Fruit fly (Drosophila melanogaster) whole organism, embryonic: Measurements from ENCODE around the gene Pnn.

ENCODE experiments used
- CG10267 ChIP-seq: fragments of 200-800 bp; sonication (Bioruptor generic); optimal IDR thresholded peaks from 2 replicates; lab custom pipeline; 2018; ENCODE audit warnings: missing biosample characterization, mild to moderate bottlenecking, missing genetic modification characterization, moderate library complexity
- CG10366 ChIP-seq: fragments of 200-800 bp; sonication (Bioruptor generic); IDR thresholded peaks from 2 replicates; pipeline ENCODE4 v1.3.6; 2022; ENCODE audit warnings: missing biosample characterization, missing genetic modification characterization
- CG11456 ChIP-seq: fragments of 200-800 bp; sonication (Bioruptor generic); IDR thresholded peaks from 3 replicates; pipeline ENCODE4 v1.3.6; 2022; ENCODE audit warnings: missing biosample characterization, missing genetic modification characterization
- CG12219 ChIP-seq: fragments of 200-800 bp; sonication (Bioruptor generic); optimal IDR thresholded peaks from 3 replicates; lab custom pipeline; 2018; ENCODE audit warnings: missing biosample characterization, mild to moderate bottlenecking, missing genetic modification characterization
- CG1233 ChIP-seq: fragments of 200-800 bp; sonication (Bioruptor generic); optimal IDR thresholded peaks from 4 replicates; lab custom pipeline; 2018; ENCODE audit warnings: missing biosample characterization, mild to moderate bottlenecking, missing genetic modification characterization
- CG14667 ChIP-seq: fragments of 200-800 bp; sonication (Bioruptor generic); IDR thresholded peaks from 2 replicates; pipeline ENCODE4 v1.3.6; 2022; ENCODE audit warnings: missing biosample characterization, missing genetic modification characterization
- CG14710 ChIP-seq: fragments of 200-800 bp; sonication (Bioruptor generic); optimal IDR thresholded peaks from 3 replicates; lab custom pipeline; 2019; ENCODE audit warnings: missing biosample characterization, mild to moderate bottlenecking, missing genetic modification characterization, moderate library complexity
- CG14860 ChIP-seq: fragments of 200-800 bp; sonication (Bioruptor generic); IDR thresholded peaks from 3 replicates; pipeline ENCODE4 v1.3.6; 2022; ENCODE audit warnings: missing biosample characterization, missing genetic modification characterization; ENCODE audit not compliant: partially characterized antibody
- CG15601 ChIP-seq: fragments of 200-800 bp; sonication (Bioruptor generic); optimal IDR thresholded peaks from 3 replicates; lab custom pipeline; 2019; ENCODE audit warnings: missing biosample characterization, mild to moderate bottlenecking, missing genetic modification characterization, moderate library complexity
- CG1647 ChIP-seq: fragments of 200-800 bp; sonication (Bioruptor generic); optimal IDR thresholded peaks from 3 replicates; lab custom pipeline; 2016; ENCODE audit warnings: missing biosample characterization, missing genetic modification characterization
- CG17186 ChIP-seq: fragments of 200-800 bp; sonication (Bioruptor generic); optimal IDR thresholded peaks from 3 replicates; lab custom pipeline; 2017; ENCODE audit warnings: missing biosample characterization, missing genetic modification reagents, missing genetic modification characterization
- CG2120 ChIP-seq: fragments of 200-800 bp; sonication (Bioruptor generic); optimal IDR thresholded peaks from 3 replicates; lab custom pipeline; 2016; ENCODE audit warnings: missing biosample characterization, missing genetic modification characterization
- CG2712 ChIP-seq: fragments of 200-800 bp; optimal IDR thresholded peaks from 3 replicates; lab custom pipeline; 2019; ENCODE audit warnings: missing biosample characterization, mild to moderate bottlenecking, missing genetic modification characterization, moderate library complexity
- CG31365 ChIP-seq: fragments of 200-800 bp; sonication (Bioruptor generic); optimal IDR thresholded peaks from 2 replicates; lab custom pipeline; 2018; ENCODE audit warnings: missing biosample characterization, mild to moderate bottlenecking, missing genetic modification characterization
- CG3995 ChIP-seq: fragments of 200-800 bp; sonication (Bioruptor generic); optimal IDR thresholded peaks from 3 replicates; lab custom pipeline; 2016; ENCODE audit warnings: missing biosample characterization, missing genetic modification characterization
- CG4820 ChIP-seq: fragments of 200-800 bp; sonication (Bioruptor generic); optimal IDR thresholded peaks from 3 replicates; lab custom pipeline; 2016; ENCODE audit warnings: missing biosample characterization, missing genetic modification characterization
- CG7745 ChIP-seq: fragments of 200-800 bp; sonication (Bioruptor generic); optimal IDR thresholded peaks from 2 replicates; lab custom pipeline; 2018; ENCODE audit warnings: missing biosample characterization, mild to moderate bottlenecking, missing genetic modification characterization, moderate library complexity
- Deaf1 ChIP-seq: fragments of 200-800 bp; optimal IDR thresholded peaks from 3 replicates; lab custom pipeline; 2019; ENCODE audit warnings: missing biosample characterization, mild to moderate bottlenecking, missing genetic modification characterization, moderate library complexity
- Dek ChIP-seq: fragments of 200-800 bp; sonication (Bioruptor generic); optimal IDR thresholded peaks from 3 replicates; lab custom pipeline; 2019; ENCODE audit warnings: missing biosample characterization, mild to moderate bottlenecking, missing genetic modification characterization, moderate library complexity
- Doc2 ChIP-seq: fragments of 200-800 bp; sonication (Bioruptor generic); IDR thresholded peaks from 2 replicates; pipeline ENCODE4 v1.3.6; 2022; ENCODE audit warnings: missing biosample characterization, missing genetic modification characterization
- H2.0 ChIP-seq: fragments of 200-800 bp; sonication (Bioruptor generic); IDR thresholded peaks from 2 replicates; pipeline ENCODE4 v1.3.6; 2022; ENCODE audit warnings: missing biosample characterization, missing genetic modification characterization
- Lim3 ChIP-seq: fragments of 200-800 bp; sonication (Bioruptor generic); IDR thresholded peaks from 2 replicates; pipeline ENCODE4 v1.3.6; 2022; ENCODE audit warnings: missing biosample characterization, missing genetic modification characterization
- Mad ChIP-seq: fragments of 200-800 bp; sonication (Bioruptor generic); optimal IDR thresholded peaks from 2 replicates; lab custom pipeline; 2016; ENCODE audit warnings: missing biosample characterization, missing genetic modification characterization
- PHDP ChIP-seq: fragments of 200-800 bp; sonication (Bioruptor generic); optimal IDR thresholded peaks from 3 replicates; lab custom pipeline; 2018; ENCODE audit warnings: missing biosample characterization, mild to moderate bottlenecking, missing genetic modification characterization, moderate library complexity
- Rfx ChIP-seq: fragments of 200-800 bp; sonication (Bioruptor generic); IDR thresholded peaks from 2 replicates; pipeline ENCODE4 v1.3.6; 2022; ENCODE audit warnings: missing biosample characterization, missing genetic modification characterization
- Spps ChIP-seq: fragments of 200-800 bp; sonication (Bioruptor generic); optimal IDR thresholded peaks from 2 replicates; lab custom pipeline; 2018; ENCODE audit warnings: missing biosample characterization, mild to moderate bottlenecking, missing genetic modification characterization
- Sry-β ChIP-seq: fragments of 200-800 bp; sonication (Bioruptor generic); optimal IDR thresholded peaks from 2 replicates; lab custom pipeline; 2018; ENCODE audit warnings: missing biosample characterization, mild to moderate bottlenecking, missing genetic modification characterization, moderate library complexity
- TFAM ChIP-seq: fragments of 200-800 bp; sonication (Bioruptor generic); optimal IDR thresholded peaks from 2 replicates; lab custom pipeline; 2017; ENCODE audit warnings: missing biosample characterization, missing genetic modification characterization, inconsistent platforms
- Tbp ChIP-seq: fragments of >200 bp; optimal IDR thresholded peaks from 2 replicates; lab custom pipeline; 2018; ENCODE audit warnings: missing biosample characterization, missing genetic modification characterization
- ato ChIP-seq: fragments of 200-800 bp; sonication (Bioruptor generic); IDR thresholded peaks from 2 replicates; pipeline ENCODE4 v1.3.6; 2022; ENCODE audit warnings: missing biosample characterization, missing genetic modification characterization; ENCODE audit not compliant: partially characterized antibody
- cg ChIP-seq: fragments of 200-800 bp; sonication (Bioruptor generic); optimal IDR thresholded peaks from 3 replicates; lab custom pipeline; 2019; ENCODE audit warnings: missing biosample characterization, mild to moderate bottlenecking, missing genetic modification characterization, moderate library complexity
- chinmo ChIP-seq: fragments of 200-800 bp; sonication (Bioruptor generic); IDR thresholded peaks from 4 replicates; pipeline ENCODE4 v1.3.6; 2022; ENCODE audit warnings: missing biosample characterization, missing genetic modification characterization; ENCODE audit not compliant: partially characterized antibody
- dati ChIP-seq: fragments of 200-800 bp; sonication (Bioruptor generic); IDR thresholded peaks from 2 replicates; pipeline ENCODE4 v1.3.6; 2022; ENCODE audit warnings: missing biosample characterization, missing genetic modification characterization
- dm ChIP-seq: fragments of 200-800 bp; sonication (Bioruptor generic); optimal IDR thresholded peaks from 3 replicates; lab custom pipeline; 2016; ENCODE audit warnings: missing biosample characterization, missing genetic modification characterization
- exex ChIP-seq: fragments of 200-800 bp; sonication (Bioruptor generic); optimal IDR thresholded peaks from 4 replicates; lab custom pipeline; 2018; ENCODE audit warnings: missing biosample characterization, mild to moderate bottlenecking, missing genetic modification characterization, moderate library complexity
- fu2 ChIP-seq: fragments of 200-800 bp; sonication (Bioruptor generic); optimal IDR thresholded peaks from 2 replicates; lab custom pipeline; 2016; ENCODE audit warnings: missing biosample characterization, missing genetic modification characterization
- grn ChIP-seq: fragments of 200-800 bp; sonication (Bioruptor generic); optimal IDR thresholded peaks from 3 replicates; lab custom pipeline; 2017; ENCODE audit warnings: missing biosample characterization, missing genetic modification characterization
- hbn ChIP-seq: fragments of 200-800 bp; sonication (Bioruptor generic); IDR thresholded peaks from 2 replicates; pipeline ENCODE4 v1.3.6; 2022; ENCODE audit warnings: missing biosample characterization, missing genetic modification characterization; ENCODE audit not compliant: partially characterized antibody
- knrl ChIP-seq: fragments of 200-800 bp; sonication (Bioruptor generic); IDR thresholded peaks from 3 replicates; pipeline ENCODE4 v1.3.6; 2022; ENCODE audit warnings: missing biosample characterization, missing genetic modification characterization; ENCODE audit not compliant: partially characterized antibody
- odd ChIP-seq: fragments of 200-800 bp; sonication (Bioruptor generic); optimal IDR thresholded peaks from 2 replicates; lab custom pipeline; 2017; ENCODE audit warnings: missing biosample characterization, mild to moderate bottlenecking, missing genetic modification characterization
- pho ChIP-seq: fragments of 200-800 bp; sonication (Bioruptor generic); optimal IDR thresholded peaks from 2 replicates; lab custom pipeline; 2016; ENCODE audit warnings: missing biosample characterization, missing genetic modification characterization
- pita ChIP-seq: fragments of 200-800 bp; sonication (Bioruptor generic); optimal IDR thresholded peaks from 2 replicates; lab custom pipeline; 2017; ENCODE audit warnings: missing biosample characterization, mild to moderate bottlenecking, missing genetic modification characterization
- prd ChIP-seq, 3 experiments: fragments of >200 bp in 2 of 3; fragments of 200-800 bp in 1 of 3; sonication (Bioruptor generic) in 1 of 3; optimal IDR thresholded peaks in 2 of 3; IDR thresholded peaks in 1 of 3; 2 replicates in 2 of 3; 3 replicates in 1 of 3; pipeline versions ENCODE4 v1.3.6 to Lab custom; 2017 to 2022; ENCODE audit warnings: missing biosample characterization in 1 of 3, missing genetic modification characterization in 1 of 3
- row ChIP-seq: fragments of 200-800 bp; sonication (Bioruptor generic); IDR thresholded peaks from 3 replicates; pipeline ENCODE4 v1.3.6; 2022; ENCODE audit warnings: missing biosample characterization, missing genetic modification characterization
- schlank ChIP-seq: fragments of 200-800 bp; sonication (Bioruptor generic); optimal IDR thresholded peaks from 2 replicates; lab custom pipeline; 2018; ENCODE audit warnings: missing biosample characterization, mild to moderate bottlenecking, missing genetic modification characterization
- tna ChIP-seq: fragments of 200-800 bp; sonication (Bioruptor generic); IDR thresholded peaks from 2 replicates; pipeline ENCODE4 v1.3.6; 2022; ENCODE audit warnings: missing biosample characterization, missing genetic modification characterization; ENCODE audit not compliant: partially characterized antibody
- tx ChIP-seq: fragments of 200-800 bp; sonication (Bioruptor generic); optimal IDR thresholded peaks from 2 replicates; lab custom pipeline; 2016; ENCODE audit warnings: missing biosample characterization, missing genetic modification characterization
- unc-4 ChIP-seq: fragments of 200-800 bp; sonication (Bioruptor generic); IDR thresholded peaks from 2 replicates; pipeline ENCODE4 v1.3.6; 2022; ENCODE audit warnings: missing biosample characterization, missing genetic modification characterization; ENCODE audit not compliant: partially characterized antibody
- zen2 ChIP-seq: fragments of 200-800 bp; sonication (Bioruptor generic); IDR thresholded peaks from 3 replicates; pipeline ENCODE4 v1.3.6; 2022; ENCODE audit warnings: missing biosample characterization, missing genetic modification characterization; ENCODE audit not compliant: partially characterized antibody
- zfh2 ChIP-seq: fragments of 200-800 bp; sonication (Bioruptor generic); optimal IDR thresholded peaks from 2 replicates; lab custom pipeline; 2016; ENCODE audit warnings: missing biosample characterization, missing genetic modification characterization

Gene Pnn

dm6 chr3R:9740713-9741112 lies at the start of gene Pnn (continued):
- TF ChIP-seq CG17186 (GFP tag; lab: Kevin White, UChicago): no peak
- TF ChIP-seq unc-4 (GFP tag; lab: Robert Waterston, UW): peak; percentile 90
- no peak for TF ChIP-seq Doc2 (GFP tag; lab: Robert Waterston, UW)
- peak; percentile 48 for TF ChIP-seq Sry-β
- TF ChIP-seq odd (GFP tag; lab: Kevin White, UChicago): no peak
- no peak for TF ChIP-seq Tbp (GFP tag; lab: Kevin White, UChicago)
- no peak for TF ChIP-seq Spps (tag; lab: Kevin White, UChicago)
- TF ChIP-seq Dek (tag; lab: Kevin White, UChicago): no peak
- TF ChIP-seq PHDP (tag; lab: Kevin White, UChicago): no peak
- no peak for TF ChIP-seq CG4820 (GFP tag; lab: Kevin White, UChicago)
- TF ChIP-seq zfh2: no peak
- no peak for TF ChIP-seq Mad (GFP tag; lab: Kevin White, UChicago)
- TF ChIP-seq CG12219 (GFP tag; lab: Kevin White, UChicago): no peak
- no peak for TF ChIP-seq Rfx (GFP tag; lab: Robert Waterston, UW)
- TF ChIP-seq CG1647 (GFP tag; lab: Kevin White, UChicago): no peak
- no peak for TF ChIP-seq pho (GFP tag; lab: Kevin White, UChicago)
- no peak for TF ChIP-seq fu2 (GFP tag; lab: Kevin White, UChicago)
- TF ChIP-seq Deaf1: no peak
- peak; percentile 81 for TF ChIP-seq CG14860 (GFP tag; lab: Robert Waterston, UW)
- no peak for TF ChIP-seq dati
- peak; percentile 16 for TF ChIP-seq CG2120
- TF ChIP-seq CG11456 (GFP tag; lab: Robert Waterston, UW): no peak
- TF ChIP-seq row (GFP tag; lab: Robert Waterston, UW): peak; percentile 84
- TF ChIP-seq knrl: peak; percentile 92
- TF ChIP-seq CG31365: no peak
- no peak for TF ChIP-seq cg (GFP tag; lab: Kevin White, UChicago)
- no peak for TF ChIP-seq prd (optimal IDR thresholded peaks at IDR 0.05; lab: Kevin White, UChicago)
- TF ChIP-seq prd (GFP tag; IDR thresholded peaks at IDR 0.05; lab: Robert Waterston, UW): no peak
- TF ChIP-seq zen2 (GFP tag; lab: Robert Waterston, UW): peak; percentile 85
- peak; percentile 59 for TF ChIP-seq CG14710
- TF ChIP-seq pita (GFP tag; lab: Kevin White, UChicago): no peak
- TF ChIP-seq grn (GFP tag; lab: Kevin White, UChicago): no peak
- no peak for TF ChIP-seq TFAM (GFP tag; lab: Kevin White, UChicago)
- TF ChIP-seq Lim3 (GFP tag; lab: Robert Waterston, UW): no peak
- no peak for TF ChIP-seq CG10366 (GFP tag; lab: Robert Waterston, UW)
- peak; percentile 95 for TF ChIP-seq CG3995 (GFP tag; lab: Kevin White, UChicago)
- no peak for TF ChIP-seq H2.0 (GFP tag; lab: Robert Waterston, UW)
- no peak for TF ChIP-seq CG14667
- peak; percentile 61; the same call in 1 of the 4 replicates for TF ChIP-seq chinmo (GFP tag; lab: Robert Waterston, UW)
- no peak for TF ChIP-seq CG1233 (GFP tag; lab: Kevin White, UChicago)
- peak; percentile 87 for TF ChIP-seq hbn
- TF ChIP-seq tx (GFP tag; lab: Kevin White, UChicago): no peak
- peak; percentile 42 for TF ChIP-seq CG2712 (tag; lab: Kevin White, UChicago)
- TF ChIP-seq CG10267 (tag; lab: Kevin White, UChicago): peak; percentile 40
- peak; percentile 44 for TF ChIP-seq CG7745
- TF ChIP-seq CG15601 (tag; lab: Kevin White, UChicago): no peak
- TF ChIP-seq schlank (tag; lab: Kevin White, UChicago): no peak
- TF ChIP-seq exex (tag; lab: Kevin White, UChicago): no peak
- no peak for TF ChIP-seq dm
- peak; percentile 77 for TF ChIP-seq tna (GFP tag; lab: Robert Waterston, UW)
- peak; percentile 81; the same call in 1 of the 2 replicates for TF ChIP-seq ato (GFP tag; lab: Robert Waterston, UW)
